Worm (Caenorhabditis elegans) whole organism, young adult: ENCODE measurements around the gene spp-12.

Source experiments
- B0019.2 ChIP-seq: fragments of 200-800 bp; sonication (Bioruptor generic); conservative IDR thresholded peaks from 2 replicates; pipeline ENCODE4 v1.3.6; 2022; ENCODE audit warnings: missing genetic modification reagents, missing genetic modification characterization, missing compliant biosample characterization
- B0336.3 ChIP-seq: fragments of 200-800 bp; sonication (Bioruptor generic); IDR thresholded peaks from 2 replicates; pipeline ENCODE4 v1.3.6; 2022; ENCODE audit warnings: missing genetic modification characterization, missing compliant biosample characterization
- F39B2.1 ChIP-seq: fragments of 200-800 bp; sonication (Bioruptor generic); IDR thresholded peaks from 2 replicates; pipeline ENCODE4 v1.3.6; 2022; ENCODE audit warnings: missing genetic modification reagents, missing genetic modification characterization, missing compliant biosample characterization
- F55B11.4 ChIP-seq: sonication (generic microtip); optimal IDR thresholded peaks from 2 replicates; lab custom pipeline; 2016; ENCODE audit warnings: missing compliant biosample characterization, missing genetic modification characterization, borderline replicate concordance; ENCODE audit not compliant: insufficient read depth
- F57A8.1 ChIP-seq: fragments of 200-800 bp; sonication (Bioruptor generic); optimal IDR thresholded peaks from 2 replicates; lab custom pipeline; 2018; ENCODE audit warnings: mild to moderate bottlenecking, missing genetic modification characterization, moderate library complexity, missing compliant biosample characterization
- ZK185.1 ChIP-seq: sonication (generic microtip); optimal IDR thresholded peaks from 2 replicates; lab custom pipeline; 2016; ENCODE audit warnings: mild to moderate bottlenecking, missing genetic modification characterization, missing compliant biosample characterization; ENCODE audit not compliant: poor library complexity, severe bottlenecking
- cebp-2 ChIP-seq: fragments of 200-800 bp; sonication (Bioruptor generic); IDR thresholded peaks from 2 replicates; pipeline ENCODE4 v1.3.6; 2022; ENCODE audit warnings: missing genetic modification characterization, missing compliant biosample characterization
- chd-7 ChIP-seq: sonication (generic microtip); optimal IDR thresholded peaks from 2 replicates; lab custom pipeline; 2016; ENCODE audit warnings: mild to moderate bottlenecking, missing genetic modification characterization, moderate library complexity, missing compliant biosample characterization
- dox-1 ChIP-seq: fragments of 200-800 bp; sonication (Bioruptor generic); IDR thresholded peaks from 2 replicates; pipeline ENCODE4 v1.3.6; 2022; ENCODE audit warnings: missing genetic modification reagents, missing genetic modification characterization, missing compliant biosample characterization
- dpff-1 ChIP-seq: sonication (generic microtip); optimal IDR thresholded peaks from 2 replicates; lab custom pipeline; 2017; ENCODE audit warnings: mild to moderate bottlenecking, missing genetic modification characterization, missing compliant biosample characterization
- egrh-3 ChIP-seq: fragments of 200-800 bp; sonication (Bioruptor generic); IDR thresholded peaks from 2 replicates; pipeline ENCODE4 v1.3.6; 2022; ENCODE audit warnings: missing genetic modification reagents, missing genetic modification characterization, missing compliant biosample characterization
- hlh-12 ChIP-seq: sonication (generic microtip); optimal IDR thresholded peaks from 2 replicates; lab custom pipeline; 2016; ENCODE audit warnings: missing genetic modification characterization, missing compliant biosample characterization
- hmg-1.2 ChIP-seq: fragments of 200-800 bp; sonication (Bioruptor generic); IDR thresholded peaks from 2 replicates; pipeline ENCODE4 v1.3.6; 2022; ENCODE audit warnings: missing genetic modification reagents, missing genetic modification characterization, missing compliant biosample characterization
- hrde-1 ChIP-seq: sonication (generic microtip); optimal IDR thresholded peaks from 2 replicates; lab custom pipeline; 2016; ENCODE audit warnings: missing genetic modification characterization, mild to moderate bottlenecking, missing compliant biosample characterization, moderate library complexity, missing genotype, missing genetic modification reagents, borderline replicate concordance
- hsf-1 ChIP-seq: fragments of 200-800 bp; sonication (Bioruptor generic); IDR thresholded peaks from 2 replicates; pipeline ENCODE4 v1.3.6; 2022; ENCODE audit warnings: missing genetic modification reagents, missing genetic modification characterization, missing compliant biosample characterization
- lin-26 ChIP-seq: fragments of 200-800 bp; sonication (Bioruptor generic); IDR thresholded peaks from 2 replicates; pipeline ENCODE4 v1.3.6; 2022; ENCODE audit warnings: missing genetic modification reagents, missing genetic modification characterization, missing compliant biosample characterization
- lin-54 ChIP-seq: fragments of 200-800 bp; sonication (Bioruptor generic); optimal IDR thresholded peaks from 2 replicates; lab custom pipeline; 2018; ENCODE audit warnings: mild to moderate bottlenecking, missing genetic modification characterization, missing compliant biosample characterization
- madf-3 ChIP-seq: fragments of 200-800 bp; sonication (Bioruptor generic); IDR thresholded peaks from 2 replicates; pipeline ENCODE4 v1.3.6; 2022; ENCODE audit warnings: missing genetic modification reagents, missing genetic modification characterization, missing compliant biosample characterization
- madf-8 ChIP-seq: fragments of 200-800 bp; sonication (Bioruptor generic); conservative IDR thresholded peaks from 2 replicates; pipeline ENCODE4 v1.3.6; 2022; ENCODE audit warnings: missing genetic modification reagents, missing genetic modification characterization, missing compliant biosample characterization
- mcd-1 ChIP-seq: fragments of 200-800 bp; sonication (Bioruptor generic); IDR thresholded peaks from 2 replicates; pipeline ENCODE4 v1.3.6; 2022; ENCODE audit warnings: missing genetic modification reagents, missing genetic modification characterization, missing compliant biosample characterization
- nfya-1 ChIP-seq: sonication (generic microtip); optimal IDR thresholded peaks from 2 replicates; lab custom pipeline; 2017; ENCODE audit warnings: antibody characterized with exemption, missing compliant biosample characterization, missing genetic modification characterization, borderline replicate concordance; ENCODE audit not compliant: insufficient read depth
- nhr-179 ChIP-seq: sonication (generic microtip); optimal IDR thresholded peaks from 2 replicates; lab custom pipeline; 2016; ENCODE audit warnings: mild to moderate bottlenecking, missing genetic modification characterization, missing compliant biosample characterization
- nhr-80 ChIP-seq: sonication (generic microtip); optimal IDR thresholded peaks from 2 replicates; lab custom pipeline; 2016; ENCODE audit warnings: missing genetic modification characterization, missing compliant biosample characterization
- pbrm-1 ChIP-seq: fragments of 200-800 bp; sonication (Bioruptor generic); IDR thresholded peaks from 2 replicates; pipeline ENCODE4 v1.3.6; 2022; ENCODE audit warnings: missing genetic modification reagents, missing genetic modification characterization, missing compliant biosample characterization
- sdz-38 ChIP-seq: sonication (generic microtip); optimal IDR thresholded peaks from 2 replicates; lab custom pipeline; 2016; ENCODE audit warnings: missing genotype, missing genetic modification characterization, missing compliant biosample characterization
- snpc-1.3 ChIP-seq: sonication (generic microtip); optimal IDR thresholded peaks from 2 replicates; lab custom pipeline; 2017; ENCODE audit warnings: missing genetic modification characterization, mild to moderate bottlenecking, missing compliant biosample characterization, antibody characterized with exemption, moderate library complexity, missing genotype, missing genetic modification reagents; ENCODE audit not compliant: insufficient read depth
- sptf-2 ChIP-seq: fragments of 200-800 bp; sonication (Bioruptor generic); optimal IDR thresholded peaks from 2 replicates; lab custom pipeline; 2018; ENCODE audit warnings: mild to moderate bottlenecking, missing genetic modification characterization, missing compliant biosample characterization
- tbx-9 ChIP-seq: sonication (generic microtip); optimal IDR thresholded peaks from 2 replicates; lab custom pipeline; 2016; ENCODE audit warnings: borderline replicate concordance, missing genetic modification characterization, inconsistent platforms, missing compliant biosample characterization
- tlf-1 ChIP-seq: fragments of 200-800 bp; sonication (Bioruptor generic); optimal IDR thresholded peaks from 2 replicates; lab custom pipeline; 2018; ENCODE audit warnings: mild to moderate bottlenecking, missing genetic modification characterization, missing compliant biosample characterization
- unc-130 ChIP-seq: sonication (generic microtip); optimal IDR thresholded peaks from 2 replicates; lab custom pipeline; 2016; ENCODE audit warnings: missing genetic modification reagents, missing genetic modification characterization, missing compliant biosample characterization
- ztf-22 ChIP-seq: fragments of 200-800 bp; sonication (Bioruptor generic); optimal IDR thresholded peaks from 2 replicates; lab custom pipeline; 2018; ENCODE audit warnings: mild to moderate bottlenecking, missing genetic modification characterization, moderate library complexity, missing compliant biosample characterization
- ztf-25 ChIP-seq: fragments of 200-800 bp; sonication (Bioruptor generic); IDR thresholded peaks from 2 replicates; pipeline ENCODE4 v1.3.6; 2022; ENCODE audit warnings: missing genetic modification reagents, missing genetic modification characterization, missing compliant biosample characterization
- ztf-28 ChIP-seq: fragments of 200-800 bp; sonication (Bioruptor generic); IDR thresholded peaks from 2 replicates; pipeline ENCODE4 v1.3.6; 2022; ENCODE audit warnings: missing genetic modification reagents, missing genetic modification characterization, missing compliant biosample characterization
- ztf-3 ChIP-seq: fragments of 200-800 bp; sonication (Bioruptor generic); optimal IDR thresholded peaks from 2 replicates; lab custom pipeline; 2018; ENCODE audit warnings: mild to moderate bottlenecking, missing genetic modification characterization, missing compliant biosample characterization
- ztf-6 ChIP-seq: fragments of 200-800 bp; sonication (Bioruptor generic); IDR thresholded peaks from 2 replicates; pipeline ENCODE4 v1.3.6; 2022; ENCODE audit warnings: missing genetic modification reagents, missing genetic modification characterization, missing compliant biosample characterization

The spp-12 gene

ce11 chrV:13898356-13898755, 8.7 kb downstream of the spp-12 start, which contains the start of gene cyp-35C1:
cyp-35C1 (minus strand) TSS chrV:13898487.
- TF ChIP-seq pbrm-1 (GFP tag; lab: Robert Waterston, UW) (no peak), lin-26 (GFP tag; lab: Robert Waterston, UW) (no peak), snpc-1.3 (no peak), F57A8.1 (GFP tag; lab: Kevin White, UChicago) (no peak), nhr-80 (tag; lab: Kevin White, UChicago) (peak; percentile 24)
- TF ChIP-seq, all 124 proteins: peak for 1

- TF ChIP-seq egrh-3 (GFP tag; lab: Robert Waterston, UW) (no peak), chd-7 (no peak), cebp-2 (GFP tag; lab: Robert Waterston, UW) (no peak), B0019.2 (GFP tag; lab: Robert Waterston, UW) (no peak), ztf-3 (GFP tag; lab: Kevin White, UChicago) (no peak), dpff-1 (tag; lab: Kevin White, UChicago) (no peak), ztf-22 (GFP tag; lab: Kevin White, UChicago) (no peak), sptf-2 (GFP tag; lab: Kevin White, UChicago) (no peak), mcd-1 (GFP tag; lab: Robert Waterston, UW) (no peak), madf-8 (GFP tag; lab: Robert Waterston, UW) (no peak), hrde-1 (tag; lab: Kevin White, UChicago) (no peak), F55B11.4 (tag; lab: Kevin White, UChicago) (no peak), hlh-12 (tag; lab: Kevin White, UChicago) (no peak), lin-54 (GFP tag; lab: Kevin White, UChicago) (no peak)
- TF ChIP-seq, all 124 proteins: peak for 0
Measured at ce11 chrV:13899213-13899612, 9.6 kb downstream of the spp-12 start, which contains the start of gene oac-3. oac-3 (plus strand) TSS chrV:13899513.

ce11 chrV:13902495-13902894, 12.9 kb downstream of the spp-12 start, which contains the start of gene C06B3.1:
C06B3.1 (plus strand) TSS chrV:13902795.
- no peak for TF ChIP-seq hmg-1.2
- TF ChIP-seq sdz-38 (tag; lab: Kevin White, UChicago) = no peak
- no peak for TF ChIP-seq nhr-179 (tag; lab: Kevin White, UChicago)
- no peak for TF ChIP-seq tbx-9 (tag; lab: Kevin White, UChicago)
- no peak for TF ChIP-seq ztf-6 (GFP tag; lab: Robert Waterston, UW)
- no peak for TF ChIP-seq tlf-1 (GFP tag; lab: Kevin White, UChicago)
- TF ChIP-seq ztf-28 (GFP tag; lab: Robert Waterston, UW) = no peak
- TF ChIP-seq B0019.2 (GFP tag; lab: Robert Waterston, UW) = no peak
- no peak for TF ChIP-seq ztf-25 (GFP tag; lab: Robert Waterston, UW)
- no peak for TF ChIP-seq unc-130
- no peak for TF ChIP-seq nfya-1 (tag; lab: Kevin White, UChicago)
- no peak for TF ChIP-seq dox-1 (GFP tag; lab: Robert Waterston, UW)
- TF ChIP-seq madf-3 (GFP tag; lab: Robert Waterston, UW) = no peak
- no peak for TF ChIP-seq ZK185.1 (tag; lab: Kevin White, UChicago)
- no peak for TF ChIP-seq B0336.3 (GFP tag; lab: Robert Waterston, UW)
- no peak for TF ChIP-seq F39B2.1 (GFP tag; lab: Robert Waterston, UW)
- TF ChIP-seq hsf-1 (GFP tag; lab: Robert Waterston, UW) = no peak
